Fruit fly (Drosophila melanogaster): ENCODE data around the gene CG31145.

dm6 chr3R:23667451-23667850 lies 2.0 kb downstream of the CG31145 start:
- TF ChIP-seq CG8478 (optimal IDR thresholded peaks at IDR 0.05) = no peak
- TF ChIP-seq CTCF (optimal IDR thresholded peaks at IDR 0.05) = no peak
